Worm (Caenorhabditis elegans) whole organism, L4/young adult: ENCODE data around the gene sdz-26.

Experiments used
- W03F9.2 ChIP-seq: fragments of 150-350 bp; optimal IDR thresholded peaks from 2 replicates; lab custom pipeline; 2014; ENCODE audit warnings: missing biosample characterization, missing genetic modification characterization
- dao-5 ChIP-seq: sonication (generic microtip); optimal IDR thresholded peaks from 2 replicates; lab custom pipeline; 2016; ENCODE audit warnings: missing genotype, missing genetic modification characterization, moderate library complexity, missing compliant biosample characterization
- him-1 ChIP-seq: sonication (generic microtip); optimal IDR thresholded peaks from 2 replicates; lab custom pipeline; 2016; ENCODE audit warnings: missing genotype, missing genetic modification reagents, missing genetic modification characterization, missing compliant biosample characterization

The sdz-26 gene

ce11 chrII:14413035-14413525 lies 31.5 kb downstream of the sdz-26 start, which contains the start of gene exl-1:
Gene exl-1 (minus strand): TSS chrII:14413475.
- TF ChIP-seq dao-5 (tag; lab: Kevin White, UChicago), result no peak
- no peak for TF ChIP-seq W03F9.2 (tag; lab: Kevin White, UChicago)
- no peak for TF ChIP-seq him-1

DNA sequence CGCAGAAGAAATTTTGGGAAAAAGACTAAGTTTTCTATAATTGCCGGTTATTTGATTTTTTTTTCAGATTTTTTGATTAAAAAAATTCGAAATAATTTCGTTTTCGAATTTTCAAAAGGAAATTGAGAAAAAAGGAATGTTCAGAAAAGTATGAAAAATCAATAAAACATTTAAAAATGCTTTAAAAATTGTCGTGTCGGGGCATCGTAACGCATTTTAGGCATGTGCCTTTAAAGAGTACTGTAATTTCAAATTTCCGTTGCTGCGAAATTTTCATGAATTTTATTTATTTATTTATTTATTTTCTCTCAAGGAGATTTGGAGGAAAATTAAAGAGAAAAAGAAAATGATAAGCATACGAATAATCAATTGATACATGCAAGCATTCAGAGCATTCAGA lies 32.2 kb downstream of the sdz-26 start:
- TF ChIP-seq him-1, result no peak
- TF ChIP-seq W03F9.2 (tag; lab: Kevin White, UChicago), result no peak

ce11 chrII:14415427-14415826 lies 33.9 kb downstream of the sdz-26 start:
- no peak for TF ChIP-seq him-1
- TF ChIP-seq dao-5 (tag; lab: Kevin White, UChicago), result no peak
- no peak for TF ChIP-seq W03F9.2 (tag; lab: Kevin White, UChicago)

DNA sequence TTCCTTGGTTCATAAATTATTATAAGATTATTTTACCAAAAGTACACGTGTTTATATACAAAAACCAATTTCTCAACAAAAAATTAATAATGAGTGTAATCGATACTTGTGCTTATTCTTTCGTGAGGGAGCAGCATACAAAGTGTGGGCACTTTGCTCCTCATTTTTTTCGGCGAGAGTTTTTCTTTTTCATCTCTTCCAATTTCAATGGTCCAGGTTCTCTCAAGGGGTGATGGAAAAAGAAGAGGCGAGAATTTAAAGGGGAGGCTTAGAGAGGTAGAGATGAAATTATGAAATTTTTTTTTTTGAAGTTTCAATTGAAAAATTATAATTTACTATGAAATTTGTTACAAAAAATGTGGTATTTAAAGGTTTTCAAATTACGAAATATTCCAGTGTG lies 35.4 kb downstream of the sdz-26 start:
- TF ChIP-seq W03F9.2 (tag; lab: Kevin White, UChicago), result no peak
- TF ChIP-seq dao-5 (tag; lab: Kevin White, UChicago), result no peak
- no peak for TF ChIP-seq him-1

DNA sequence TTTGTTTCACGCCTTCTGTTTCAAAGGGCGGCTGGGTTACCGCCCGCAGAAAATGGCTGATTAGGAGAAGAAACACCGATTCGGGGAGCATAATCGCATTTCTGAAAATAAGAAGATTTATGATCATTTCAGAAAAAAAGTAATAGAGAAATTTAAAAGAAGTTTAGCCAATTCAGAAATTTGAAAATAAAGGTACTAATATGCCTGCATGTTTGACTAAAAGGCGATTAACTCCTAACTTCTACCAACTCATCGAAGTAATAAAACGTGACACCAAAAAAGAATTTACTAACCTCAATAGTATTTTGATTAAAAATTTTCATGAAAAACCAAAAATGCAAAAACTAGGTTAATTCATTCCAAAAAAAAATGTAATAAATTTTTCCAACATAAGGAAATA lies 43.2 kb downstream of the sdz-26 start, which contains the start of gene plx-2:
Gene plx-2, minus strand, starts transcription at position 101 of the 400 bp plus-strand sequence.
- TF ChIP-seq him-1 (no peak), W03F9.2 (tag; lab: Kevin White, UChicago) (no peak), dao-5 (tag; lab: Kevin White, UChicago) (no peak)

ce11 chrII:14427714-14428113 lies 46.2 kb downstream of the sdz-26 start:
- no peak for TF ChIP-seq W03F9.2 (tag; lab: Kevin White, UChicago)
- TF ChIP-seq him-1, result no peak
- TF ChIP-seq dao-5 (tag; lab: Kevin White, UChicago), result no peak

DNA sequence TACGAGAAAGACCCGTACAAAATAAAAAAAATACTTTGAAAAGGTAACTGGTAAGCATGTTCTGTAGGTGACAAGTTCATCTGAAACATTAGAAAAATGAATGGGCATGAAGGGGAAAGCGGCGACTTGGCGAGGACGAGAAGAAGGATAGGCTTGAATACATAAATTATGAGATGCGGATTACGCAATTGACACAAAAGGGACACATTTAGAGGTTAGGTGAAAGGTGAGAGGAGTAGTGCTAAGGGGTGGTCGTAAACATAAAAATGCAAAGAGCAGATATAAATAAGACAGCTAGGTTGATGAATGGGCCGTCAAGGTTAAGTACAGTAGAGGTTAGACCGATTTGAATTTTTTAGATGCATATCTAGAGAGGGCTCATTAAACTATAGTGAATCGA lies 47.3 kb downstream of the sdz-26 start:
- TF ChIP-seq dao-5 (tag; lab: Kevin White, UChicago) (no peak), him-1 (no peak), W03F9.2 (tag; lab: Kevin White, UChicago) (no peak)

DNA sequence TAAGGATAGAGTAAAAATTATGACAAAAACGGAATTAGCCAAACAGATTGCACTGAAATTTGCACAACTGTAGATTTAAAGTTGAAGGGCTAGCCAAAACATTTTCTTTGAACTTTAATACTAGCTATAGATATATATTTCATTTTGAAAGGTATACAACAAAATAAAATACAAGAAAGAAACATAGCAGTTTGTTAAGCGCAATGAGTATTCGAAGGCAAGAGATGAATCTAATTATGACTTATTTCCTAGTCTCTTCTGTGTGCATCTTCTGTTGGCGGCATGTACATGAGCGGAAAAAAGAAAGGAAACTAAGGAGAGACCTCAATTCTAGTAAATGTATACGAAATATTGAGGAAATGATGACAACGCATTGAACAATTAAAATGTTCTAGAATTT lies 50.5 kb downstream of the sdz-26 start:
- TF ChIP-seq him-1, result no peak
- TF ChIP-seq dao-5 (tag; lab: Kevin White, UChicago), result no peak
- TF ChIP-seq W03F9.2 (tag; lab: Kevin White, UChicago), result no peak
